Worm (Caenorhabditis elegans): ENCODE results near the gene ZK1248.4.

DNA sequence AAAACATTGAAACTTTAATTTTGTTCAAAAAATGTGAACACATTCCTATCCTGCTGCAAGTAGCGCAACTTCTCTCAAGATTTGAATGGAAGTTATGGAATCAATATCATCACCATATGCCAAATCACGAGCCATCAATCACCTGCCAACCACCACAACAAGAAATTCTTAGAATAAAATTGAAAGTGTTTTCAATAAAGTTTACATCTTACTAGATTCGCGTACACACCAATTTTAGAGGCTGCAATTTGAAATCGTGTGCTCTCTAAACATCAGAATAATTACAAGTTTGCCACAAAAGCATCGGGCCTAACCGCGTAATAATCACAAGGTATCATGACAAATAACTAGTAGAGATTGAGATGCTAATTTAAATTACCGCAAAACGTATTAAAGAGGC lies 43.5 kb upstream of the ZK1248.4 start:
- TF ChIP-seq unc-130 (GFP tag; optimal IDR thresholded peaks at IDR 0.05) (no peak), nhr-76 (tag; optimal IDR thresholded peaks at IDR 0.05) (no peak), zag-1 (tag; optimal IDR thresholded peaks at IDR 0.05) (no peak), pha-4 (GFP tag; IDR thresholded peaks at IDR 0.05) (no peak), pha-4 (tag; optimal IDR thresholded peaks at IDR 0.05) (no peak), snpc-4 (tag; optimal IDR thresholded peaks at IDR 0.05) (no peak), ama-1 (optimal IDR thresholded peaks at IDR 0.05) (no peak), gei-8 (GFP tag; optimal IDR thresholded peaks at IDR 0.05) (no peak), fos-1 (tag; optimal IDR thresholded peaks at IDR 0.05) (no peak), ZK546.5 (tag; optimal IDR thresholded peaks at IDR 0.05) (no peak), mdl-1 (tag; optimal IDR thresholded peaks at IDR 0.05) (no peak), ceh-28 (tag; optimal IDR thresholded peaks at IDR 0.05) (no peak), nhr-11 (tag; optimal IDR thresholded peaks at IDR 0.05) (no peak)
